Worm (Caenorhabditis elegans) whole organism, L2 larva: ENCODE data around the gene ZC449.7.

Source experiments
- C34F6.9 ChIP-seq: fragments of 150-350 bp; optimal IDR thresholded peaks from 2 replicates; lab custom pipeline; 2014; ENCODE audit warnings: missing biosample characterization, missing genetic modification characterization
- F13H6.1 ChIP-seq: sonication (generic microtip); optimal IDR thresholded peaks from 2 replicates; lab custom pipeline; 2016; ENCODE audit warnings: missing genetic modification characterization, missing compliant biosample characterization
- R02D3.7 ChIP-seq: fragments of 150-350 bp; optimal IDR thresholded peaks from 2 replicates; lab custom pipeline; 2014; ENCODE audit warnings: missing biosample characterization, missing genetic modification characterization
- Y55F3AM.14 ChIP-seq: fragments of 200-800 bp; sonication (Bioruptor generic); optimal IDR thresholded peaks from 2 replicates; lab custom pipeline; 2018; ENCODE audit warnings: mild to moderate bottlenecking, missing genetic modification characterization, missing compliant biosample characterization
- ZK546.5 ChIP-seq: sonication (generic microtip); optimal IDR thresholded peaks from 2 replicates; lab custom pipeline; 2017; ENCODE audit warnings: missing biosample characterization, missing genetic modification characterization
- alr-1 ChIP-seq: fragments of 150-350 bp; optimal IDR thresholded peaks from 2 replicates; lab custom pipeline; 2014; ENCODE audit warnings: missing biosample characterization, missing genetic modification characterization
- aly-2 ChIP-seq: fragments of 150-350 bp; optimal IDR thresholded peaks from 2 replicates; lab custom pipeline; 2014; ENCODE audit warnings: missing biosample characterization, missing genetic modification characterization
- ama-1 ChIP-seq: fragments of 150-350 bp; optimal IDR thresholded peaks from 2 replicates; lab custom pipeline; 2018; ENCODE audit warnings: inconsistent platforms
- blmp-1 ChIP-seq: sonication (generic microtip); optimal IDR thresholded peaks from 2 replicates; lab custom pipeline; 2017; ENCODE audit warnings: missing genetic modification characterization, mild to moderate bottlenecking, missing compliant biosample characterization, antibody characterized with exemption, moderate library complexity; ENCODE audit not compliant: insufficient read depth
- ceh-82 ChIP-seq: fragments of 150-350 bp; optimal IDR thresholded peaks from 2 replicates; lab custom pipeline; 2014; ENCODE audit warnings: missing biosample characterization, missing genetic modification characterization
- crh-2 ChIP-seq: sonication (generic microtip); optimal IDR thresholded peaks from 2 replicates; lab custom pipeline; 2017; ENCODE audit warnings: missing biosample characterization, missing genetic modification characterization
- dmd-4 ChIP-seq: sonication (generic microtip); optimal IDR thresholded peaks from 2 replicates; lab custom pipeline; 2017; ENCODE audit warnings: missing biosample characterization, missing genetic modification characterization
- egl-27 ChIP-seq: sonication (generic microtip); optimal IDR thresholded peaks from 3 replicates; lab custom pipeline; 2017; ENCODE audit warnings: missing biosample characterization, missing genetic modification reagents, missing genetic modification characterization
- elt-1 ChIP-seq: fragments of 150-350 bp; optimal IDR thresholded peaks from 2 replicates; lab custom pipeline; 2014; ENCODE audit warnings: missing biosample characterization, missing genetic modification characterization
- elt-3 ChIP-seq: sonication (generic microtip); optimal IDR thresholded peaks from 2 replicates; lab custom pipeline; 2017; ENCODE audit warnings: missing biosample characterization, missing genetic modification characterization
- gmeb-1 ChIP-seq: fragments of 150-350 bp; optimal IDR thresholded peaks from 2 replicates; lab custom pipeline; 2014; ENCODE audit warnings: missing biosample characterization, missing genetic modification characterization
- lin-11 ChIP-seq: fragments of 150-350 bp; sonication (generic microtip); optimal IDR thresholded peaks from 2 replicates; lab custom pipeline; 2014; ENCODE audit warnings: missing biosample characterization, missing genetic modification characterization, inconsistent platforms, mixed read lengths
- lin-13 ChIP-seq: fragments of 150-350 bp; optimal IDR thresholded peaks from 2 replicates; lab custom pipeline; 2014; ENCODE audit warnings: missing biosample characterization, missing genetic modification reagents, missing genetic modification characterization
- lsy-2 ChIP-seq, 2 experiments: fragments of 150-350 bp in 1 of 2; sonication (generic microtip) in 1 of 2; optimal IDR thresholded peaks; 2 replicates each; lab custom pipeline; 2014 to 2017; ENCODE audit warnings: missing biosample characterization in 2 of 2, missing genetic modification characterization in 2 of 2
- mbf-1 ChIP-seq: sonication (generic microtip); optimal IDR thresholded peaks from 2 replicates; lab custom pipeline; 2017; ENCODE audit warnings: missing biosample characterization, missing genetic modification characterization
- nhr-10 ChIP-seq: sonication (generic microtip); optimal IDR thresholded peaks from 2 replicates; lab custom pipeline; 2017; ENCODE audit warnings: missing biosample characterization, missing genetic modification characterization
- nhr-11 ChIP-seq: fragments of 150-350 bp; optimal IDR thresholded peaks from 2 replicates; lab custom pipeline; 2014; ENCODE audit warnings: missing biosample characterization, missing genetic modification characterization
- nhr-21 ChIP-seq: fragments of 150-350 bp; optimal IDR thresholded peaks from 2 replicates; lab custom pipeline; 2014; ENCODE audit warnings: missing biosample characterization, missing genetic modification characterization
- nhr-23 ChIP-seq: fragments of 150-350 bp; optimal IDR thresholded peaks from 2 replicates; lab custom pipeline; 2014; ENCODE audit warnings: missing biosample characterization, missing genetic modification reagents, missing genetic modification characterization
- nhr-237 ChIP-seq: fragments of 150-350 bp; optimal IDR thresholded peaks from 2 replicates; lab custom pipeline; 2014; ENCODE audit warnings: missing biosample characterization, missing genetic modification characterization
- nhr-25 ChIP-seq: fragments of 150-350 bp; sonication (generic microtip); optimal IDR thresholded peaks from 3 replicates; lab custom pipeline; 2014; ENCODE audit warnings: missing biosample characterization, missing genetic modification characterization
- nhr-77 ChIP-seq: fragments of 150-350 bp; optimal IDR thresholded peaks from 2 replicates; lab custom pipeline; 2014; ENCODE audit warnings: missing biosample characterization, missing genetic modification characterization
- peb-1 ChIP-seq: fragments of 150-350 bp; optimal IDR thresholded peaks from 2 replicates; lab custom pipeline; 2014; ENCODE audit warnings: missing biosample characterization, missing genetic modification characterization
- sem-4 ChIP-seq: fragments of 150-350 bp; optimal IDR thresholded peaks from 2 replicates; lab custom pipeline; 2014; ENCODE audit warnings: missing biosample characterization, missing genetic modification reagents, missing genetic modification characterization
- sma-3 ChIP-seq: sonication (generic microtip); optimal IDR thresholded peaks from 2 replicates; lab custom pipeline; 2016; ENCODE audit warnings: missing genetic modification reagents, missing genetic modification characterization, missing compliant biosample characterization
- sma-9 ChIP-seq, 2 experiments: fragments of 150-350 bp in 1 of 2; sonication (generic microtip) in 1 of 2; optimal IDR thresholded peaks; 2 replicates each; lab custom pipeline; 2014 to 2016; ENCODE audit warnings: missing genetic modification characterization in 2 of 2, mild to moderate bottlenecking in 1 of 2, missing biosample characterization in 1 of 2, missing compliant biosample characterization in 1 of 2, missing genetic modification reagents in 1 of 2, moderate library complexity in 1 of 2
- unc-55 ChIP-seq: fragments of 150-350 bp; sonication (generic microtip); optimal IDR thresholded peaks from 3 replicates; lab custom pipeline; 2014; ENCODE audit warnings: missing biosample characterization, missing genetic modification reagents, missing genetic modification characterization
- zag-1 ChIP-seq: fragments of 150-350 bp; optimal IDR thresholded peaks from 2 replicates; lab custom pipeline; 2014; ENCODE audit warnings: missing biosample characterization, missing genetic modification characterization
- ztf-1 ChIP-seq: fragments of 200-800 bp; sonication (Bioruptor generic); conservative IDR thresholded peaks from 2 replicates; pipeline ENCODE4 v1.3.6; 2022; ENCODE audit warnings: missing genetic modification characterization, missing compliant biosample characterization
- ztf-11 ChIP-seq: sonication (generic microtip); optimal IDR thresholded peaks from 2 replicates; lab custom pipeline; 2017; ENCODE audit warnings: missing biosample characterization, missing genetic modification characterization

The ZC449.7 gene

ce11 chrX:5024300-5024699 is 10.4 kb downstream of the ZC449.7 start, which contains the start of gene ZC449.1:
Gene ZC449.1 (plus strand): TSS chrX:5024420.
- peak; percentile 32 for TF ChIP-seq nhr-21
- no peak for TF ChIP-seq elt-3 (tag; lab: Kevin White, UChicago)

ce11 chrX:5026461-5026860 is 12.6 kb downstream of the ZC449.7 start:
- TF ChIP-seq unc-55 (GFP tag; lab: Kevin White, UChicago) (peak; percentile 38), nhr-25 (no peak), gmeb-1 (tag; lab: Kevin White, UChicago) (no peak)

- TF ChIP-seq ama-1 (no peak), aly-2 (tag; lab: Kevin White, UChicago) (no peak), nhr-25 (no peak), sma-3 (GFP tag; lab: Kevin White, UChicago) (no peak), crh-2 (tag; lab: Kevin White, UChicago) (no peak), peb-1 (tag; lab: Kevin White, UChicago) (no peak), sma-9 (GFP tag; optimal IDR thresholded peaks at IDR 0.05; lab: Kevin White, UChicago) (peak; percentile 50), sma-9 (tag; optimal IDR thresholded peaks at IDR 0.05; lab: Kevin White, UChicago) (no peak), nhr-237 (tag; lab: Kevin White, UChicago) (no peak), lsy-2 (tag; optimal IDR thresholded peaks at IDR 0.05; lab: Kevin White, UChicago) (peak in 1 of 2 experiments; percentile 19), nhr-77 (no peak)
- TF ChIP-seq, all 48 proteins: peak for 2
Observed at ce11 chrX:5027923-5028592, 14.2 kb downstream of the ZC449.7 start.

ce11 chrX:5028593-5028955 is 14.7 kb downstream of the ZC449.7 start:
- no peak for TF ChIP-seq R02D3.7 (tag; lab: Kevin White, UChicago)
- TF ChIP-seq lin-11 (tag; lab: Kevin White, UChicago): no peak
- TF ChIP-seq lsy-2 (tag; optimal IDR thresholded peaks at IDR 0.05; lab: Kevin White, UChicago): no peak
- no peak for TF ChIP-seq F13H6.1 (tag; lab: Kevin White, UChicago)
- no peak for TF ChIP-seq nhr-77
- TF ChIP-seq zag-1 (tag; lab: Kevin White, UChicago): no peak
- TF ChIP-seq lin-13 (GFP tag; lab: Kevin White, UChicago): no peak
- no peak for TF ChIP-seq nhr-11 (tag; lab: Kevin White, UChicago)
- no peak for TF ChIP-seq elt-1 (tag; lab: Kevin White, UChicago)
- no peak for TF ChIP-seq ama-1
- TF ChIP-seq ceh-82: no peak
- no peak for TF ChIP-seq aly-2 (tag; lab: Kevin White, UChicago)
- no peak for TF ChIP-seq blmp-1 (tag; lab: Kevin White, UChicago)
- no peak for TF ChIP-seq nhr-23 (tag; lab: Kevin White, UChicago)
- TF ChIP-seq Y55F3AM.14: no peak
- no peak for TF ChIP-seq elt-3 (tag; lab: Kevin White, UChicago)
- TF ChIP-seq mbf-1 (tag; lab: Kevin White, UChicago): no peak
- TF ChIP-seq ZK546.5 (tag; lab: Kevin White, UChicago): no peak
- no peak for TF ChIP-seq sma-9 (GFP tag; optimal IDR thresholded peaks at IDR 0.05; lab: Kevin White, UChicago)
- TF ChIP-seq sma-9 (tag; optimal IDR thresholded peaks at IDR 0.05; lab: Kevin White, UChicago): no peak
- no peak for TF ChIP-seq ztf-11 (tag; lab: Kevin White, UChicago)

- peak in 1 of 2 experiments; percentile 44 for TF ChIP-seq lsy-2 (tag; optimal IDR thresholded peaks at IDR 0.05; lab: Kevin White, UChicago)
- peak; percentile 50 for TF ChIP-seq crh-2 (tag; lab: Kevin White, UChicago)
- no peak for TF ChIP-seq aly-2 (tag; lab: Kevin White, UChicago)
- TF ChIP-seq alr-1 (tag; lab: Kevin White, UChicago): no peak
- no peak for TF ChIP-seq F13H6.1 (tag; lab: Kevin White, UChicago)
- peak; percentile 26 for TF ChIP-seq C34F6.9
- TF ChIP-seq peb-1 (tag; lab: Kevin White, UChicago): no peak
- TF ChIP-seq dmd-4: no peak
- no peak for TF ChIP-seq egl-27 (tag; lab: Kevin White, UChicago)
- TF ChIP-seq ceh-82: no peak
- TF ChIP-seq ztf-1 (GFP tag; lab: Robert Waterston, UW): no peak
- no peak for TF ChIP-seq lin-11 (tag; lab: Kevin White, UChicago)
- peak; percentile 73 for TF ChIP-seq unc-55 (GFP tag; lab: Kevin White, UChicago)
- peak; percentile 73 for TF ChIP-seq zag-1 (tag; lab: Kevin White, UChicago)
- no peak for TF ChIP-seq nhr-10
- peak; percentile 54 for TF ChIP-seq sem-4 (tag; lab: Kevin White, UChicago)
Observed at ce11 chrX:5031742-5032141, 17.9 kb downstream of the ZC449.7 start.
